Fruit fly (Drosophila melanogaster): ENCODE data around the gene CG11134.

Gene CG11134

DNA sequence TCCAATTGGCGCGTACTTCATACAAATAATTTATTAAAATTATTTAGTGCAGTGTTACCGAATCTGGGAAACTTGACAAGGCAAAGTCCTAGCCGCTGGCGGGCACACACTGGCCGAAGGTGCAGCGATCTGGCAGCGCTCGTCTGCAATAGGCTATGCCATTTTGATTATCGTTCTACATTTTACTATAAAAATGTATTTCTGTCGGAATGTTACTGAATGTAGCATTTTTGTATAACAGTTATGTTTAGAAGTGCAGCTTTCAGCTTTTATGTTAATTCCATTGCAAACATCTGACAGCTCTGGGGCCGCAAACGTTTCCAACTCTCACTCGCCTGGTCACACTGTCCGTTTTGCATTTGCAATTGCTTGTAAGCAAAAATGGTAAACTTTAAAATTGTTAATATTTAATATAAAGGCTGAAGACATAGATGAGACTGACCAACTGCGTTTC lies 6.9 kb downstream of the CG11134 start, which contains the start of gene Grip91 (continued):
- TF ChIP-seq CG9215 (GFP tag; IDR thresholded peaks at IDR 0.05) (0 out of 2 replicates have a peak, but pooled peaks have one; percentile 8), D19A (tag; optimal IDR thresholded peaks at IDR 0.05) (no peak), CG17912 (GFP tag; optimal IDR thresholded peaks at IDR 0.05) (no peak), CG11085 (GFP tag; IDR thresholded peaks at IDR 0.05) (no peak), mam (GFP tag; optimal IDR thresholded peaks at IDR 0.05) (no peak), peb (GFP tag; IDR thresholded peaks at IDR 0.05) (no peak), Neu2 (GFP tag; optimal IDR thresholded peaks at IDR 0.05; ENCODE audit: borderline replicate concordance) (no peak), CG4730 (GFP tag; IDR thresholded peaks at IDR 0.05) (no peak), ems (GFP tag; optimal IDR thresholded peaks at IDR 0.05) (no peak), Camta (GFP tag; optimal IDR thresholded peaks at IDR 0.05) (no peak), jigr1 (GFP tag; IDR thresholded peaks at IDR 0.05) (no peak), dpn (GFP tag; optimal IDR thresholded peaks at IDR 0.05) (no peak), CG9609 (GFP tag; optimal IDR thresholded peaks at IDR 0.05) (no peak), CG12219 (GFP tag; optimal IDR thresholded peaks at IDR 0.05) (no peak), bbx (GFP tag; IDR thresholded peaks at IDR 0.05; ENCODE audit: partially characterized antibody) (peak; percentile 43; the same call in 1 of the 2 replicates), Hmx (GFP tag; optimal IDR thresholded peaks at IDR 0.05) (no peak), CG12769 (tag; optimal IDR thresholded peaks at IDR 0.05) (peak; percentile 10), H2.0 (GFP tag; IDR thresholded peaks at IDR 0.05) (no peak), ara (GFP tag; IDR thresholded peaks at IDR 0.05) (no peak), wek (GFP tag; optimal IDR thresholded peaks at IDR 0.05) (no peak), Abd-B (GFP tag; optimal IDR thresholded peaks at IDR 0.05) (no peak), Elba2 (GFP tag; optimal IDR thresholded peaks at IDR 0.05) (peak; percentile 87), CoRest (tag; optimal IDR thresholded peaks at IDR 0.05) (peak; percentile 46), Ets65A (GFP tag) (peak; percentile 53), Sin3A (optimal IDR thresholded peaks at IDR 0.05) (peak; percentile 93), bigmax (GFP tag; optimal IDR thresholded peaks at IDR 0.05) (no peak), MBD-R2 (GFP tag; IDR thresholded peaks at IDR 0.05) (peak; percentile 80), CG15011 (GFP tag; optimal IDR thresholded peaks at IDR 0.05) (no peak), BEAF-32 (GFP tag; optimal IDR thresholded peaks at IDR 0.05) (peak; percentile 52), Optix (GFP tag; IDR thresholded peaks at IDR 0.05) (no peak), Hr3 (GFP tag; optimal IDR thresholded peaks at IDR 0.05) (no peak), ttk (GFP tag; IDR thresholded peaks at IDR 0.05) (no peak), cwo (GFP tag; optimal IDR thresholded peaks at IDR 0.05) (no peak), h (optimal IDR thresholded peaks at IDR 0.05) (no peak), CG2202 (tag; optimal IDR thresholded peaks at IDR 0.05) (no peak), gro (GFP tag; optimal IDR thresholded peaks at IDR 0.05) (no peak), trem (tag; optimal IDR thresholded peaks at IDR 0.05) (peak; percentile 61), CG2678 (tag; optimal IDR thresholded peaks at IDR 0.05) (no peak), CG43689 (GFP tag; IDR thresholded peaks at IDR 0.05) (no peak), Mad (GFP tag; optimal IDR thresholded peaks at IDR 0.05) (no peak), CG4360 (GFP tag; IDR thresholded peaks at IDR 0.05) (no peak), crol (GFP tag; IDR thresholded peaks at IDR 0.05) (no peak), ind (GFP tag; optimal IDR thresholded peaks at IDR 0.05) (no peak), dan (GFP tag; IDR thresholded peaks at IDR 0.05) (no peak), dati (GFP tag; IDR thresholded peaks at IDR 0.05) (no peak), sc (optimal IDR thresholded peaks at IDR 0.05) (no peak), sc (GFP tag; optimal IDR thresholded peaks at IDR 0.05) (no peak), Eip74EF (GFP tag; optimal IDR thresholded peaks at IDR 0.05) (no peak), CG14441 (GFP tag; IDR thresholded peaks at IDR 0.05) (0 out of 2 replicates have a peak, but pooled peaks have one; percentile 10), Kr (GFP tag; optimal IDR thresholded peaks at IDR 0.05) (no peak), Nf-YA (GFP tag; IDR thresholded peaks at IDR 0.05) (no peak), chinmo (GFP tag; IDR thresholded peaks at IDR 0.05; ENCODE audit: partially characterized antibody) (0 out of 4 replicates have a peak, but pooled peaks have one; percentile 45), chn (GFP tag; optimal IDR thresholded peaks at IDR 0.05) (no peak)

Measured in whole organism, embryonic.